Fruit fly (Drosophila melanogaster): ENCODE results near the gene nkd.

nkd gene

DNA sequence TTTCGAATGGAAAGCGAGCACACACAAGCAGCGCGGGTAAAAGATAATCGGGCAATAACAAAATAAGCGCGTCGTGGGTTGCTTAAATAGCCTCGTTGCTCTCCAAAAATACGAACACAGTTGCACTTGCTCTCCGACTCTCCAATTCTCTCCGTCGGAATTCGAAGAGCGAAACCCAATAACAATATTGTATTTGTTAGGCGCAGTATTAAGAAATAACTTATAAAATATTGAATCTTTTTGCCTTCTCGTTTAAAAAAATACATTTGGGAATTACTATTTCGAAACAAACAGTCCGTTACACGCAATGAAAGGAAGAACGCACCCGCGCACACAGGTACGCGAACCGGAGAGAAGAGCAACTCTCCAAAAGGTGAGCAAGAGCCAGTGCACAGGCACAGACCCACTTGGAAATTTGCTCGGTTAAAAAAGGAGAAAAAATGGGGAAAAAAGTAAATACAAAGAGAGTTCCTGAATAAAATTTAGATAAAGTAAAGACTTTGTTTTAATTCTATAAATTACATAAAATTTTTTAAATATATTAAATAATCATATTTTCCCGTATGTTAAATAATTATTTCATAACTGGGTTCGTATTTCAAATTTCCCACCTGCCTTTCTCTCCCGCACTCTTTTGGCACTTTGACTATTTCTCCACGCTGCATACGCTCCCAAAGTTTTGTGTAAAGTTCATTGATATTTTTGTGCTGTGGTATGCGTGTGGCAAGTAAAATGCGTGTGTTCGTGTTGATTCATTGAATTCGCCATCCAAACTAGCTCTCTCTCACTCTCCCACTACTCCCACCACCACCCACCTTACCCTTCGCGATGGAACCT lies 41.3 kb upstream of the nkd start, which contains the start of gene Mkp3 (continued):
- TF ChIP-seq CG5953 (GFP tag; IDR thresholded peaks at IDR 0.05) = peak; percentile 65; the same call in 1 of the 2 replicates
- TF ChIP-seq CG2875 (GFP tag; optimal IDR thresholded peaks at IDR 0.05) = peak; percentile 58
- TF ChIP-seq Kr (GFP tag; optimal IDR thresholded peaks at IDR 0.05) = no peak
- peak; percentile 65 for TF ChIP-seq Poxn (GFP tag; IDR thresholded peaks at IDR 0.05)
- peak; percentile 91 for TF ChIP-seq CG9727 (GFP tag; optimal IDR thresholded peaks at IDR 0.05)
- no peak for TF ChIP-seq CG16863 (GFP tag; optimal IDR thresholded peaks at IDR 0.05)
- TF ChIP-seq mld (GFP tag; IDR thresholded peaks at IDR 0.05; ENCODE audit: partially characterized antibody) = no peak
- no peak for TF ChIP-seq ac (GFP tag; optimal IDR thresholded peaks at IDR 0.05)
- peak; percentile 83 for TF ChIP-seq run (tag; optimal IDR thresholded peaks at IDR 0.05)
- no peak for TF ChIP-seq aop (GFP tag; IDR thresholded peaks at IDR 0.05)
- peak; percentile 58 for TF ChIP-seq CG10462 (GFP tag; optimal IDR thresholded peaks at IDR 0.05)
- TF ChIP-seq Lhr (GFP tag; optimal IDR thresholded peaks at IDR 0.05) = peak; percentile 48
- peak; percentile 83 for TF ChIP-seq CG6272 (GFP tag; IDR thresholded peaks at IDR 0.05)
- no peak for TF ChIP-seq CHES-1-like (GFP tag; optimal IDR thresholded peaks at IDR 0.05)
- TF ChIP-seq CG2712 (tag; optimal IDR thresholded peaks at IDR 0.05) = peak; percentile 91
- no peak for TF ChIP-seq CG4854 (GFP tag; optimal IDR thresholded peaks at IDR 0.05)
- TF ChIP-seq caup (GFP tag; optimal IDR thresholded peaks at IDR 0.05; ENCODE audit: severe bottlenecking) = peak; percentile 92
- TF ChIP-seq CG10366 (GFP tag; IDR thresholded peaks at IDR 0.05) = peak; percentile 85
- TF ChIP-seq HLH3B (GFP tag; IDR thresholded peaks at IDR 0.05) = peak; percentile 92
- peak; percentile 87 for TF ChIP-seq Ada2b (GFP tag; IDR thresholded peaks at IDR 0.05)
- TF ChIP-seq Xbp1 (GFP tag; optimal IDR thresholded peaks at IDR 0.05) = peak; percentile 71
- peak; percentile 63 for TF ChIP-seq lbe (GFP tag; optimal IDR thresholded peaks at IDR 0.05)
- TF ChIP-seq Atf-2 (GFP tag; optimal IDR thresholded peaks at IDR 0.05) = no peak
- peak; percentile 6 for TF ChIP-seq pzg (GFP tag; optimal IDR thresholded peaks at IDR 0.05)
- TF ChIP-seq CG16779 (GFP tag; IDR thresholded peaks at IDR 0.05) = peak; percentile 57; the same call in 1 of the 2 replicates
- peak; percentile 95 for TF ChIP-seq CG31441 (GFP tag; IDR thresholded peaks at IDR 0.05)
- 0 out of 2 replicates have a peak, but pooled peaks have one; percentile 52 for TF ChIP-seq sim (GFP tag; IDR thresholded peaks at IDR 0.05)
- TF ChIP-seq CG6683 (GFP tag; optimal IDR thresholded peaks at IDR 0.05) = peak; percentile 92
- peak; percentile 82 for TF ChIP-seq D19B (GFP tag; optimal IDR thresholded peaks at IDR 0.05)
- peak; percentile 94 for TF ChIP-seq Ptx1 (GFP tag; IDR thresholded peaks at IDR 0.05)
- peak; percentile 8 for TF ChIP-seq pum (GFP tag; optimal IDR thresholded peaks at IDR 0.05)
- TF ChIP-seq Sry-δ (GFP tag; optimal IDR thresholded peaks at IDR 0.05) = no peak
- peak; percentile 89 for TF ChIP-seq esg (GFP tag; conservative IDR thresholded peaks at IDR 0.05)
- TF ChIP-seq Oaz (GFP tag; IDR thresholded peaks at IDR 0.05) = peak; percentile 83
- TF ChIP-seq Abd-B (GFP tag; optimal IDR thresholded peaks at IDR 0.05) = peak; percentile 70
- TF ChIP-seq CG17328 (GFP tag; IDR thresholded peaks at IDR 0.05) = peak; percentile 80
- TF ChIP-seq cato (GFP tag; optimal IDR thresholded peaks at IDR 0.05; ENCODE audit: borderline replicate concordance) = peak; percentile 31
- TF ChIP-seq CG17359 (tag; optimal IDR thresholded peaks at IDR 0.05) = peak; percentile 89
- peak; percentile 80; the same call in 1 of the 3 replicates for TF ChIP-seq CG3726 (GFP tag; IDR thresholded peaks at IDR 0.05)
- no peak for TF ChIP-seq CG1603 (tag; optimal IDR thresholded peaks at IDR 0.05)
- TF ChIP-seq HLHmδ (GFP tag; optimal IDR thresholded peaks at IDR 0.05) = no peak
- TF ChIP-seq Aef1 (GFP tag; IDR thresholded peaks at IDR 0.05) = peak; percentile 89
- TF ChIP-seq CG6765 (GFP tag; optimal IDR thresholded peaks at IDR 0.05) = peak; percentile 89
- peak; percentile 26 for TF ChIP-seq CG7987 (GFP tag; optimal IDR thresholded peaks at IDR 0.05)
- peak; percentile 66 for TF ChIP-seq trh (GFP tag; optimal IDR thresholded peaks at IDR 0.05)
- TF ChIP-seq lab (GFP tag; optimal IDR thresholded peaks at IDR 0.05) = peak; percentile 97
- TF ChIP-seq sima (GFP tag; optimal IDR thresholded peaks at IDR 0.05) = no peak
- no peak for TF ChIP-seq CG1792 (GFP tag; optimal IDR thresholded peaks at IDR 0.05)
- peak; percentile 94 for TF ChIP-seq PHDP (tag; optimal IDR thresholded peaks at IDR 0.05)
